Worm (Caenorhabditis elegans) whole organism, L2 larva: ENCODE measurements around the gene srw-144.

Experiments used
- C34F6.9 ChIP-seq: fragments of 150-350 bp; optimal IDR thresholded peaks from 2 replicates; lab custom pipeline; 2014; ENCODE audit warnings: missing biosample characterization, missing genetic modification characterization
- F13H6.1 ChIP-seq: sonication (generic microtip); optimal IDR thresholded peaks from 2 replicates; lab custom pipeline; 2016; ENCODE audit warnings: missing genetic modification characterization, missing compliant biosample characterization
- R02D3.7 ChIP-seq: fragments of 150-350 bp; optimal IDR thresholded peaks from 2 replicates; lab custom pipeline; 2014; ENCODE audit warnings: missing biosample characterization, missing genetic modification characterization
- ZK546.5 ChIP-seq: sonication (generic microtip); optimal IDR thresholded peaks from 2 replicates; lab custom pipeline; 2017; ENCODE audit warnings: missing biosample characterization, missing genetic modification characterization
- alr-1 ChIP-seq: fragments of 150-350 bp; optimal IDR thresholded peaks from 2 replicates; lab custom pipeline; 2014; ENCODE audit warnings: missing biosample characterization, missing genetic modification characterization
- aly-2 ChIP-seq: fragments of 150-350 bp; optimal IDR thresholded peaks from 2 replicates; lab custom pipeline; 2014; ENCODE audit warnings: missing biosample characterization, missing genetic modification characterization
- ama-1 ChIP-seq: fragments of 150-350 bp; optimal IDR thresholded peaks from 2 replicates; lab custom pipeline; 2018; ENCODE audit warnings: inconsistent platforms
- blmp-1 ChIP-seq: sonication (generic microtip); optimal IDR thresholded peaks from 2 replicates; lab custom pipeline; 2017; ENCODE audit warnings: missing genetic modification characterization, mild to moderate bottlenecking, missing compliant biosample characterization, antibody characterized with exemption, moderate library complexity; ENCODE audit not compliant: insufficient read depth
- ceh-16 ChIP-seq: fragments of 150-350 bp; optimal IDR thresholded peaks from 2 replicates; lab custom pipeline; 2014; ENCODE audit warnings: missing biosample characterization, missing genetic modification characterization
- dmd-4 ChIP-seq: sonication (generic microtip); optimal IDR thresholded peaks from 2 replicates; lab custom pipeline; 2017; ENCODE audit warnings: missing biosample characterization, missing genetic modification characterization
- egl-27 ChIP-seq: sonication (generic microtip); optimal IDR thresholded peaks from 3 replicates; lab custom pipeline; 2017; ENCODE audit warnings: missing biosample characterization, missing genetic modification reagents, missing genetic modification characterization
- elt-3 ChIP-seq: sonication (generic microtip); optimal IDR thresholded peaks from 2 replicates; lab custom pipeline; 2017; ENCODE audit warnings: missing biosample characterization, missing genetic modification characterization
- fos-1 ChIP-seq: fragments of 150-350 bp; optimal IDR thresholded peaks from 2 replicates; lab custom pipeline; 2014; ENCODE audit warnings: missing biosample characterization, missing genetic modification characterization
- gmeb-1 ChIP-seq: fragments of 150-350 bp; optimal IDR thresholded peaks from 2 replicates; lab custom pipeline; 2014; ENCODE audit warnings: missing biosample characterization, missing genetic modification characterization
- lin-11 ChIP-seq: fragments of 150-350 bp; sonication (generic microtip); optimal IDR thresholded peaks from 2 replicates; lab custom pipeline; 2014; ENCODE audit warnings: missing biosample characterization, missing genetic modification characterization, inconsistent platforms, mixed read lengths
- lin-13 ChIP-seq: fragments of 150-350 bp; optimal IDR thresholded peaks from 2 replicates; lab custom pipeline; 2014; ENCODE audit warnings: missing biosample characterization, missing genetic modification reagents, missing genetic modification characterization
- lsy-2 ChIP-seq, 2 experiments: fragments of 150-350 bp in 1 of 2; sonication (generic microtip) in 1 of 2; optimal IDR thresholded peaks; 2 replicates each; lab custom pipeline; 2014 to 2017; ENCODE audit warnings: missing biosample characterization in 2 of 2, missing genetic modification characterization in 2 of 2
- mbf-1 ChIP-seq: sonication (generic microtip); optimal IDR thresholded peaks from 2 replicates; lab custom pipeline; 2017; ENCODE audit warnings: missing biosample characterization, missing genetic modification characterization
- mdl-1 ChIP-seq, 2 experiments: fragments of 150-350 bp in 1 of 2; sonication (generic microtip) in 1 of 2; optimal IDR thresholded peaks; 2 replicates each; lab custom pipeline; 2017; ENCODE audit warnings: missing biosample characterization in 2 of 2, missing genetic modification characterization in 2 of 2
- nhr-10 ChIP-seq: sonication (generic microtip); optimal IDR thresholded peaks from 2 replicates; lab custom pipeline; 2017; ENCODE audit warnings: missing biosample characterization, missing genetic modification characterization
- nhr-11 ChIP-seq: fragments of 150-350 bp; optimal IDR thresholded peaks from 2 replicates; lab custom pipeline; 2014; ENCODE audit warnings: missing biosample characterization, missing genetic modification characterization
- nhr-129 ChIP-seq: fragments of 150-350 bp; optimal IDR thresholded peaks from 2 replicates; lab custom pipeline; 2014; ENCODE audit warnings: missing biosample characterization, missing genetic modification characterization
- nhr-21 ChIP-seq: fragments of 150-350 bp; optimal IDR thresholded peaks from 2 replicates; lab custom pipeline; 2014; ENCODE audit warnings: missing biosample characterization, missing genetic modification characterization
- nhr-23 ChIP-seq: fragments of 150-350 bp; optimal IDR thresholded peaks from 2 replicates; lab custom pipeline; 2014; ENCODE audit warnings: missing biosample characterization, missing genetic modification reagents, missing genetic modification characterization
- nhr-25 ChIP-seq: fragments of 150-350 bp; sonication (generic microtip); optimal IDR thresholded peaks from 3 replicates; lab custom pipeline; 2014; ENCODE audit warnings: missing biosample characterization, missing genetic modification characterization
- nhr-6 ChIP-seq: fragments of 150-350 bp; optimal IDR thresholded peaks from 2 replicates; lab custom pipeline; 2014; ENCODE audit warnings: missing biosample characterization, missing genetic modification characterization
- nhr-77 ChIP-seq: fragments of 150-350 bp; optimal IDR thresholded peaks from 2 replicates; lab custom pipeline; 2014; ENCODE audit warnings: missing biosample characterization, missing genetic modification characterization
- peb-1 ChIP-seq: fragments of 150-350 bp; optimal IDR thresholded peaks from 2 replicates; lab custom pipeline; 2014; ENCODE audit warnings: missing biosample characterization, missing genetic modification characterization
- skn-1 ChIP-seq: sonication (generic microtip); optimal IDR thresholded peaks from 2 replicates; lab custom pipeline; 2017; ENCODE audit warnings: missing biosample characterization, missing genetic modification characterization
- sma-3 ChIP-seq: sonication (generic microtip); optimal IDR thresholded peaks from 2 replicates; lab custom pipeline; 2016; ENCODE audit warnings: missing genetic modification reagents, missing genetic modification characterization, missing compliant biosample characterization
- sma-9 ChIP-seq, 2 experiments: fragments of 150-350 bp in 1 of 2; sonication (generic microtip) in 1 of 2; optimal IDR thresholded peaks; 2 replicates each; lab custom pipeline; 2014 to 2016; ENCODE audit warnings: missing genetic modification characterization in 2 of 2, mild to moderate bottlenecking in 1 of 2, missing biosample characterization in 1 of 2, missing compliant biosample characterization in 1 of 2, missing genetic modification reagents in 1 of 2, moderate library complexity in 1 of 2
- unc-39 ChIP-seq: fragments of 150-350 bp; optimal IDR thresholded peaks from 2 replicates; lab custom pipeline; 2014; ENCODE audit warnings: missing biosample characterization, missing genetic modification characterization
- unc-55 ChIP-seq: fragments of 150-350 bp; sonication (generic microtip); optimal IDR thresholded peaks from 3 replicates; lab custom pipeline; 2014; ENCODE audit warnings: missing biosample characterization, missing genetic modification reagents, missing genetic modification characterization
- zag-1 ChIP-seq: fragments of 150-350 bp; optimal IDR thresholded peaks from 2 replicates; lab custom pipeline; 2014; ENCODE audit warnings: missing biosample characterization, missing genetic modification characterization
- ztf-1 ChIP-seq: fragments of 200-800 bp; sonication (Bioruptor generic); conservative IDR thresholded peaks from 2 replicates; pipeline ENCODE4 v1.3.6; 2022; ENCODE audit warnings: missing genetic modification characterization, missing compliant biosample characterization

The srw-144 gene

ce11 chrV:2941405-2941804 lies 19.4 kb downstream of the srw-144 start, which contains the start of gene srw-143:
srw-143 (minus strand) TSS chrV:2941505.
- TF ChIP-seq mdl-1 (tag; optimal IDR thresholded peaks at IDR 0.05; lab: Kevin White, UChicago) (no peak), egl-27 (no peak), alr-1 (tag; lab: Kevin White, UChicago) (no peak), C34F6.9 (tag; lab: Kevin White, UChicago) (no peak), skn-1 (tag; lab: Kevin White, UChicago) (no peak), mbf-1 (tag; lab: Kevin White, UChicago) (no peak), nhr-25 (tag; lab: Kevin White, UChicago) (no peak), peb-1 (no peak), R02D3.7 (no peak), F13H6.1 (tag; lab: Kevin White, UChicago) (no peak), unc-39 (tag; lab: Kevin White, UChicago) (no peak), gmeb-1 (no peak), lin-11 (no peak), nhr-10 (tag; lab: Kevin White, UChicago) (no peak), blmp-1 (tag; lab: Kevin White, UChicago) (no peak), fos-1 (tag; lab: Kevin White, UChicago) (no peak), nhr-11 (no peak), unc-55 (GFP tag; lab: Kevin White, UChicago) (no peak), sma-9 (GFP tag; optimal IDR thresholded peaks at IDR 0.05; lab: Kevin White, UChicago) (no peak), sma-9 (tag; optimal IDR thresholded peaks at IDR 0.05; lab: Kevin White, UChicago) (no peak), nhr-23 (tag; lab: Kevin White, UChicago) (no peak)

- TF ChIP-seq ama-1 (no peak), nhr-6 (tag; lab: Kevin White, UChicago) (no peak), peb-1 (no peak), zag-1 (tag; lab: Kevin White, UChicago) (no peak), nhr-21 (tag; lab: Kevin White, UChicago) (no peak), blmp-1 (tag; lab: Kevin White, UChicago) (no peak), dmd-4 (no peak), nhr-23 (tag; lab: Kevin White, UChicago) (no peak), unc-55 (GFP tag; lab: Kevin White, UChicago) (no peak), mdl-1 (tag; optimal IDR thresholded peaks at IDR 0.05; lab: Kevin White, UChicago) (no peak), gmeb-1 (no peak)
Observed at ce11 chrV:2938497-2938896, 22.3 kb downstream of the srw-144 start, which contains the start of gene srw-141. srw-141 (minus strand) TSS chrV:2938597.

- TF ChIP-seq alr-1 (tag; lab: Kevin White, UChicago): no peak
- no peak for TF ChIP-seq lin-13 (GFP tag; lab: Kevin White, UChicago)
Observed at ce11 chrV:2934075-2934474, 26.7 kb downstream of the srw-144 start, which contains the start of gene srh-247. srh-247 (minus strand) TSS chrV:2934175.

- TF ChIP-seq mdl-1 (tag; optimal IDR thresholded peaks at IDR 0.05; lab: Kevin White, UChicago): no peak
- TF ChIP-seq F13H6.1 (tag; lab: Kevin White, UChicago): no peak
- no peak for TF ChIP-seq nhr-77 (tag; lab: Kevin White, UChicago)
- no peak for TF ChIP-seq elt-3 (tag; lab: Kevin White, UChicago)
- TF ChIP-seq unc-55 (GFP tag; lab: Kevin White, UChicago): no peak
- no peak for TF ChIP-seq alr-1 (tag; lab: Kevin White, UChicago)
- no peak for TF ChIP-seq lsy-2 (tag; optimal IDR thresholded peaks at IDR 0.05; lab: Kevin White, UChicago)
- TF ChIP-seq nhr-129 (tag; lab: Kevin White, UChicago): no peak
- TF ChIP-seq sma-3 (GFP tag; lab: Kevin White, UChicago): no peak
- TF ChIP-seq lin-11: no peak
- TF ChIP-seq zag-1 (tag; lab: Kevin White, UChicago): no peak
- no peak for TF ChIP-seq sma-9 (GFP tag; optimal IDR thresholded peaks at IDR 0.05; lab: Kevin White, UChicago)
- no peak for TF ChIP-seq sma-9 (tag; optimal IDR thresholded peaks at IDR 0.05; lab: Kevin White, UChicago)
- no peak for TF ChIP-seq ceh-16 (tag; lab: Kevin White, UChicago)
- TF ChIP-seq aly-2 (tag; lab: Kevin White, UChicago): no peak
- TF ChIP-seq ztf-1 (GFP tag; lab: Robert Waterston, UW): no peak
- no peak for TF ChIP-seq blmp-1 (tag; lab: Kevin White, UChicago)
- no peak for TF ChIP-seq R02D3.7
- TF ChIP-seq ZK546.5: no peak
Observed at ce11 chrV:2931252-2931651, 29.5 kb downstream of the srw-144 start, which contains the start of gene C31B8.1. C31B8.1 (plus strand) TSS chrV:2931552.
